Worm (Caenorhabditis elegans) whole organism, mixed stage, embryonic: ENCODE data around the gene pnn-1.

Experiments used
- M03D4.4 ChIP-seq: sonication (generic microtip); optimal IDR thresholded peaks from 2 replicates; lab custom pipeline; 2017; ENCODE audit warnings: mild to moderate bottlenecking, missing genetic modification characterization, missing compliant biosample characterization
- bed-3 ChIP-seq: fragments of 200-800 bp; sonication (Bioruptor generic); optimal IDR thresholded peaks from 3 replicates; lab custom pipeline; 2018; ENCODE audit warnings: mild to moderate bottlenecking, missing genetic modification characterization, moderate library complexity, missing compliant biosample characterization
- blmp-1 ChIP-seq: fragments of 150-350 bp; optimal IDR thresholded peaks from 2 replicates; lab custom pipeline; 2014; ENCODE audit warnings: missing biosample characterization, missing genetic modification characterization
- ceh-39 ChIP-seq: fragments of 150-350 bp; optimal IDR thresholded peaks from 2 replicates; lab custom pipeline; 2014; ENCODE audit warnings: missing biosample characterization, missing genetic modification characterization
- ceh-43 ChIP-seq: fragments of 200-800 bp; sonication (Bioruptor generic); optimal IDR thresholded peaks from 2 replicates; lab custom pipeline; 2018; ENCODE audit warnings: mild to moderate bottlenecking, missing genetic modification characterization, moderate library complexity, missing compliant biosample characterization
- ceh-83 ChIP-seq: fragments of 200-800 bp; sonication (Bioruptor generic); optimal IDR thresholded peaks from 2 replicates; lab custom pipeline; 2018; ENCODE audit warnings: mild to moderate bottlenecking, missing genetic modification characterization, missing compliant biosample characterization
- ces-1 ChIP-seq: fragments of 150-350 bp; optimal IDR thresholded peaks from 2 replicates; lab custom pipeline; 2014; ENCODE audit warnings: missing biosample characterization, missing genetic modification reagents, missing genetic modification characterization
- cnd-1 ChIP-seq: fragments of 200-800 bp; sonication (Bioruptor generic); optimal IDR thresholded peaks from 2 replicates; lab custom pipeline; 2018; ENCODE audit warnings: mild to moderate bottlenecking, missing genetic modification characterization, missing compliant biosample characterization
- drap-1 ChIP-seq: fragments of 200-800 bp; sonication (Bioruptor generic); optimal IDR thresholded peaks from 3 replicates; lab custom pipeline; 2018; ENCODE audit warnings: mild to moderate bottlenecking, missing genetic modification characterization, missing compliant biosample characterization
- elt-1 ChIP-seq: sonication (generic microtip); optimal IDR thresholded peaks from 2 replicates; lab custom pipeline; 2017; ENCODE audit warnings: missing genetic modification characterization, mild to moderate bottlenecking, missing compliant biosample characterization, antibody characterized with exemption, moderate library complexity, borderline replicate concordance; ENCODE audit not compliant: insufficient read depth
- elt-3 ChIP-seq: fragments of 150-350 bp; optimal IDR thresholded peaks from 2 replicates; lab custom pipeline; 2014; ENCODE audit warnings: missing biosample characterization, missing genetic modification characterization
- flh-1 ChIP-seq: fragments of 200-800 bp; sonication (Bioruptor generic); optimal IDR thresholded peaks from 2 replicates; lab custom pipeline; 2018; ENCODE audit warnings: mild to moderate bottlenecking, missing genetic modification characterization, moderate library complexity, missing compliant biosample characterization
- ham-2 ChIP-seq: fragments of 200-800 bp; sonication (Bioruptor generic); optimal IDR thresholded peaks from 2 replicates; lab custom pipeline; 2018; ENCODE audit warnings: mild to moderate bottlenecking, missing genetic modification characterization, missing compliant biosample characterization
- hlh-1 ChIP-seq: fragments of 150-350 bp; optimal IDR thresholded peaks from 2 replicates; lab custom pipeline; 2014; ENCODE audit warnings: missing biosample characterization, missing genetic modification reagents, missing genetic modification characterization
- lin-32 ChIP-seq: fragments of 200-800 bp; sonication (Bioruptor generic); optimal IDR thresholded peaks from 2 replicates; lab custom pipeline; 2018; ENCODE audit warnings: mild to moderate bottlenecking, missing genetic modification characterization, missing compliant biosample characterization
- lsy-2 ChIP-seq: fragments of 150-350 bp; optimal IDR thresholded peaks from 2 replicates; lab custom pipeline; 2014; ENCODE audit warnings: missing biosample characterization, missing genetic modification characterization
- mep-1 ChIP-seq: fragments of 150-350 bp; optimal IDR thresholded peaks from 2 replicates; lab custom pipeline; 2017; ENCODE audit warnings: missing biosample characterization, missing genetic modification reagents, missing genetic modification characterization, inconsistent platforms
- mls-2 ChIP-seq: sonication (generic microtip); optimal IDR thresholded peaks from 2 replicates; lab custom pipeline; 2016; ENCODE audit warnings: mild to moderate bottlenecking, missing genetic modification characterization, moderate library complexity, missing compliant biosample characterization
- nhr-237 ChIP-seq: fragments of 150-350 bp; optimal IDR thresholded peaks from 2 replicates; lab custom pipeline; 2014; ENCODE audit warnings: missing biosample characterization, missing genetic modification characterization
- nhr-28 ChIP-seq: fragments of 150-350 bp; optimal IDR thresholded peaks from 2 replicates; lab custom pipeline; 2014; ENCODE audit warnings: missing biosample characterization, missing genetic modification characterization
- nhr-76 ChIP-seq: sonication (generic microtip); optimal IDR thresholded peaks from 2 replicates; lab custom pipeline; 2017; ENCODE audit warnings: missing biosample characterization, missing genetic modification characterization
- pha-4 ChIP-seq: fragments of 150-350 bp; optimal IDR thresholded peaks from 2 replicates; lab custom pipeline; 2018; ENCODE audit warnings: missing biosample characterization, missing genetic modification reagents, missing genetic modification characterization
- snpc-4 ChIP-seq: fragments of 150-350 bp; optimal IDR thresholded peaks from 2 replicates; lab custom pipeline; 2014; ENCODE audit warnings: missing biosample characterization, missing genetic modification characterization
- tbx-8 ChIP-seq: fragments of 200-800 bp; sonication (Bioruptor generic); optimal IDR thresholded peaks from 2 replicates; lab custom pipeline; 2018; ENCODE audit warnings: mild to moderate bottlenecking, missing genetic modification characterization, moderate library complexity, missing compliant biosample characterization
- unc-120 ChIP-seq: sonication (generic microtip); optimal IDR thresholded peaks from 2 replicates; lab custom pipeline; 2017; ENCODE audit warnings: missing genetic modification characterization, missing compliant biosample characterization; ENCODE audit not compliant: poor library complexity, severe bottlenecking
- unc-39 ChIP-seq: fragments of 150-350 bp; optimal IDR thresholded peaks from 2 replicates; lab custom pipeline; 2014; ENCODE audit warnings: missing biosample characterization, missing genetic modification characterization
- zip-8 ChIP-seq: fragments of 150-350 bp; optimal IDR thresholded peaks from 2 replicates; lab custom pipeline; 2014; ENCODE audit warnings: missing biosample characterization, missing genetic modification characterization

Gene pnn-1

DNA sequence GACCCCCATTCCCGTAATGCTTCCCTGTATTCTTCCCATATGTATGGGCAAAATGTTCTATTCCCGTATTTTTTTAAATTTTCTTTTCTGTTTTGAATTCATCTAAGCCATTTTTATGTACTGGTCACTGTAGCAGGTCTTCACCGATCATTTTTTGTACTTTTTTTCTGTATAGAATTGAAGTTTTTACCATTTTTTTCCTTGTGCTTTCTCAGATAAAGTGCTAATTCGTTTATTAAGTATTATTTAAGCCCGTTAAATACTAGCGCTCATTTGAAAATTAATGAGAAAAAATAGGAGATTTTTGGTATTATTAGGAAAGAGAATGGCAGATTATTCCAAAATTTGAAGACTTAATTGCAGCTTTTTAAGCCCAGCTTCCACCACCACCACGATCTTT, 35.8 kb downstream of the pnn-1 start:
- TF ChIP-seq ceh-39 (tag; lab: Kevin White, UChicago) (no peak), lsy-2 (tag; lab: Kevin White, UChicago) (no peak), snpc-4 (tag; lab: Kevin White, UChicago) (no peak), pha-4 (tag; lab: Kevin White, UChicago) (no peak), nhr-76 (tag; lab: Kevin White, UChicago) (no peak), blmp-1 (tag; lab: Kevin White, UChicago) (no peak), ham-2 (GFP tag; lab: Kevin White, UChicago) (no peak)
- TF ChIP-seq, all 35 proteins: peak for 0

- no peak for TF ChIP-seq nhr-237 (tag; lab: Kevin White, UChicago)
- no peak for TF ChIP-seq elt-3 (tag; lab: Kevin White, UChicago)
- no peak for TF ChIP-seq flh-1
- no peak for TF ChIP-seq elt-1 (tag; lab: Kevin White, UChicago)
- no peak for TF ChIP-seq bed-3 (GFP tag; lab: Kevin White, UChicago)
- no peak for TF ChIP-seq M03D4.4 (tag; lab: Kevin White, UChicago)
- no peak for TF ChIP-seq nhr-28 (tag; lab: Kevin White, UChicago)
- no peak for TF ChIP-seq pha-4 (tag; lab: Kevin White, UChicago)
- TF ChIP-seq mls-2 (tag; lab: Kevin White, UChicago) = no peak
- no peak for TF ChIP-seq snpc-4 (tag; lab: Kevin White, UChicago)
- no peak for TF ChIP-seq cnd-1 (tag; lab: Kevin White, UChicago)
- no peak for TF ChIP-seq mep-1 (tag; lab: Kevin White, UChicago)
- TF ChIP-seq lin-32 (GFP tag; lab: Kevin White, UChicago) = no peak
- TF ChIP-seq ceh-43 = no peak
- TF ChIP-seq tbx-8 (GFP tag; lab: Kevin White, UChicago) = no peak
- TF ChIP-seq ceh-83 (GFP tag; lab: Kevin White, UChicago) = no peak
- no peak for TF ChIP-seq hlh-1 (tag; lab: Kevin White, UChicago)
Measured at ce11 chrV:13008825-13009224, 37.9 kb downstream of the pnn-1 start, which contains the start of gene F15B9.10. Gene F15B9.10, minus strand, starts transcription at chrV:13008925.

- TF ChIP-seq nhr-76 (tag; lab: Kevin White, UChicago) (no peak), unc-120 (tag; lab: Kevin White, UChicago) (no peak), unc-39 (tag; lab: Kevin White, UChicago) (no peak), elt-1 (tag; lab: Kevin White, UChicago) (no peak), drap-1 (GFP tag; lab: Kevin White, UChicago) (no peak), blmp-1 (tag; lab: Kevin White, UChicago) (no peak), ceh-43 (no peak), lsy-2 (tag; lab: Kevin White, UChicago) (no peak)
Measured at ce11 chrV:13009271-13009670, 38.4 kb downstream of the pnn-1 start.

DNA sequence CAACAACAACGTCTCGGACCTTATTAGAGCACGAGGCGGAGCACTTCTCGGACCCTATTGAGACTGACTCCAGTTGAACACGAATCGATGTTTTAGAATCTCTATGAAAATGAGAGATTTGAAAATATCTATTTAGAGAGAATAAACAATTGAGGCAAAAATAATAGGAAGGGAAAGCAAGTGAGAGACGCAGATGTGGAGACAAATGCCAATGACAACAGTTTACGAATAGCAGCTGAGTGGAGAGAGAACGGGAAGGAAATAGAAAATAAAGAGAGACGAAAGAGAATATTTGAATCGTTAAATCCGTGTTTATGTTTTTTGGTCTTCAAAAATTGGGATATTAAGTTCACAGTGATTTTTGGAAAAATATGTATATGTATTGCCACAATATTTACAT, 38.9 kb downstream of the pnn-1 start:
- TF ChIP-seq ceh-83 (GFP tag; lab: Kevin White, UChicago) = no peak
- no peak for TF ChIP-seq M03D4.4 (tag; lab: Kevin White, UChicago)
- TF ChIP-seq bed-3 (GFP tag; lab: Kevin White, UChicago) = no peak
- peak; percentile 29 for TF ChIP-seq hlh-1 (tag; lab: Kevin White, UChicago)
- no peak for TF ChIP-seq zip-8 (tag; lab: Kevin White, UChicago)
- peak; percentile 28 for TF ChIP-seq lsy-2 (tag; lab: Kevin White, UChicago)
- TF ChIP-seq tbx-8 (GFP tag; lab: Kevin White, UChicago) = no peak
- peak; percentile 50 for TF ChIP-seq unc-120 (tag; lab: Kevin White, UChicago)
- TF ChIP-seq unc-39 (tag; lab: Kevin White, UChicago) = no peak
- TF ChIP-seq cnd-1 (tag; lab: Kevin White, UChicago) = no peak
- TF ChIP-seq elt-3 (tag; lab: Kevin White, UChicago) = no peak
- TF ChIP-seq mls-2 (tag; lab: Kevin White, UChicago) = no peak
- peak; percentile 10 for TF ChIP-seq pha-4 (tag; lab: Kevin White, UChicago)
- TF ChIP-seq nhr-237 (tag; lab: Kevin White, UChicago) = no peak
- no peak for TF ChIP-seq elt-1 (tag; lab: Kevin White, UChicago)
- TF ChIP-seq ces-1 (GFP tag; lab: Kevin White, UChicago) = peak; percentile 59

ce11 chrV:13011904-13012303, 41.0 kb downstream of the pnn-1 start:
- TF ChIP-seq ham-2 (GFP tag; lab: Kevin White, UChicago) (no peak), zip-8 (tag; lab: Kevin White, UChicago) (peak; percentile 94), snpc-4 (tag; lab: Kevin White, UChicago) (no peak), unc-120 (tag; lab: Kevin White, UChicago) (no peak), pha-4 (tag; lab: Kevin White, UChicago) (no peak)
